Fruit fly (Drosophila melanogaster): ENCODE measurements around the gene CG31419.

Gene CG31419

dm6 chr3R:17284348-17284747 lies at the start of gene CG31419:
TSS of gene CG31419 (plus strand) at chr3R:17284648.
- TF ChIP-seq CG10631 (GFP tag; optimal IDR thresholded peaks at IDR 0.05) (no peak), Hr38 (GFP tag; optimal IDR thresholded peaks at IDR 0.05) (no peak), acj6 (GFP tag; optimal IDR thresholded peaks at IDR 0.05) (no peak), CG6808 (GFP tag; optimal IDR thresholded peaks at IDR 0.05) (no peak), Lpt (GFP tag; optimal IDR thresholded peaks at IDR 0.05) (no peak), CG4318 (GFP tag; optimal IDR thresholded peaks at IDR 0.05) (no peak), Sox14 (GFP tag; optimal IDR thresholded peaks at IDR 0.05) (no peak)

DNA sequence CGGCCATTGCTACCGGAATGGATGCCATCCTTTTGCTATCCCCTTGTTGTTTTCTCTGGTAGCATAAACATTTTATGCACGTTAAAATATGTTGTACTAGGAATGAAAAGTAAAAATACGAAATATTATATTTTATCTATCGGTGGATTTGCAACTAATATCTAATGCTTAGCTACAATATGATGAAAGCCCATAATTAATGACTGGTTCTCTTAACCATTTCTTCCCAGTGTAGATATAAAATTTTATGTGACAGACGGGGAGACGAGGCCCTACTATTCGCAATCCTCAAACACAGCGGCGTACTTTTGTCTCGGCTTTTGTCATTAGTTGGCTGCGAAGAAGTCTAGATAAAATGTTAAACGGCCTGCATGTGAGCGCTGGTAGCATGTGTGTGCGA lies 47.5 kb upstream of the CG31419 start:
- TF ChIP-seq cyc (GFP tag; optimal IDR thresholded peaks at IDR 0.05) (no peak), CG16779 (tag; optimal IDR thresholded peaks at IDR 0.05) (no peak), Gug (GFP tag; IDR thresholded peaks at IDR 0.05) (no peak), CG1621 (tag; optimal IDR thresholded peaks at IDR 0.05) (no peak), CG11294 (GFP tag; IDR thresholded peaks at IDR 0.05) (no peak), CG6276 (GFP tag; optimal IDR thresholded peaks at IDR 0.05) (no peak), Sox15 (GFP tag; optimal IDR thresholded peaks at IDR 0.05) (no peak)

DNA sequence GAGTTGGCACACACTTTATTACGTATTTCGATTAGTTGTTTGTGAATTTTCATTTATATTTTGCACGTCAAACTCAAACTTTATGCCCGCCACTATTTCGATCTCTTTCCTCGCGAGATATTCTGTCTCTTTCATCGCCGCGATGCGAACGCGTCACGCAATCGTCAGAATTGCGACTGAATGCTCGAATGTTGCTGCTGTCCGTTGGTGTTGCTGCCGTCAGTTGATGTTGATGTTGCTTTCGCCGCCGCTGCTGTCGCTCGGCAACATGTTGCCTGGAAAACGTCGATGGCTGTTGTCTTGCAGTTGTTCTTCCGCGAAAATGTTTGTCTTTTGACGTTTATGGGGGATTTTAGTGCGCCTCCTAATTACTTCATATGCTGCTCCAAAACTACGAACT lies 36.7 kb upstream of the CG31419 start:
- TF ChIP-seq Eip78C (GFP tag) (peak; percentile 24), Hr39 (GFP tag; optimal IDR thresholded peaks at IDR 0.05) (no peak)

DNA sequence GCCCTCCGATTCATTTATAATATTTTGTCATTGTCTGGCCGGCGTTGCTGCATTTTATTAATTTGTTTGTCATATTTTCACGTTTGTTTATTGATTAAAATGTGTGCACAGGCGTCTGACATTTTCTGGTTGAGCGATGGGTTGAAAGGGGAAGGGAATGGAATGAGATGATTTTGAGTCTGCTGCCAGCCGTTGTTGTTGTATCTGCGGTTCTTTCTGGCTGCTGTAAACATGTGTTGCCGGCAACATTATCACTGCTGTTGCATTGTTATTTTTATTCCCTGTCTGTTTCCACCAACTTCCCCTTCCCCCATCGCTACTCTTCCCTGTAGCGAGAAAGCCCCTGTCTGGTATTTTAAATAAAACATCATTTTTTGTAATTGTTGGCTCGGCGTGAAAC lies 35.2 kb upstream of the CG31419 start:
- no peak for TF ChIP-seq CG32006 (GFP tag; optimal IDR thresholded peaks at IDR 0.05)
- TF ChIP-seq net (GFP tag; optimal IDR thresholded peaks at IDR 0.05), result no peak
- no peak for TF ChIP-seq CG11294 (GFP tag; IDR thresholded peaks at IDR 0.05)
- TF ChIP-seq CG6792 (GFP tag; optimal IDR thresholded peaks at IDR 0.05), result no peak

dm6 chr3R:17251271-17251670 lies 33.2 kb upstream of the CG31419 start:
- TF ChIP-seq svp (GFP tag) (peak; percentile 36), acj6 (GFP tag; optimal IDR thresholded peaks at IDR 0.05) (no peak), Gug (GFP tag; IDR thresholded peaks at IDR 0.05) (no peak), fkh (GFP tag; optimal IDR thresholded peaks at IDR 0.05) (no peak), Eip93F (GFP tag; optimal IDR thresholded peaks at IDR 0.05) (no peak), spab (GFP tag; optimal IDR thresholded peaks at IDR 0.05) (peak; percentile 4), vri (GFP tag; optimal IDR thresholded peaks at IDR 0.05) (no peak), CG4318 (GFP tag; optimal IDR thresholded peaks at IDR 0.05) (no peak), CG9139 (GFP tag; optimal IDR thresholded peaks at IDR 0.05) (no peak), CG7368 (GFP tag; optimal IDR thresholded peaks at IDR 0.05) (no peak), CG32006 (GFP tag; optimal IDR thresholded peaks at IDR 0.05) (peak; percentile 32), Hr4 (GFP tag; optimal IDR thresholded peaks at IDR 0.05) (peak; percentile 13), CG10669 (GFP tag; optimal IDR thresholded peaks at IDR 0.05) (no peak), cyc (GFP tag; optimal IDR thresholded peaks at IDR 0.05) (no peak), Ets21C (GFP tag; optimal IDR thresholded peaks at IDR 0.05) (no peak), fd59A (GFP tag; optimal IDR thresholded peaks at IDR 0.05) (no peak), Sox14 (GFP tag; optimal IDR thresholded peaks at IDR 0.05) (no peak), dac (GFP tag; optimal IDR thresholded peaks at IDR 0.05) (no peak), salr (GFP tag; optimal IDR thresholded peaks at IDR 0.05) (no peak), Eip78C (GFP tag) (peak; percentile 60), CG6792 (GFP tag; optimal IDR thresholded peaks at IDR 0.05) (no peak), net (GFP tag; optimal IDR thresholded peaks at IDR 0.05) (no peak), CG31627 (GFP tag; optimal IDR thresholded peaks at IDR 0.05) (no peak), Sox102F (GFP tag; optimal IDR thresholded peaks at IDR 0.05) (no peak)
